Fruit fly (Drosophila melanogaster) Kc167 (cell line): Measurements from ENCODE around the gene CG11596.

Source experiments
- Sin3A ChIP-seq: fragments of >200 bp; optimal IDR thresholded peaks from 2 replicates; lab custom pipeline; 2018; ENCODE audit warnings: missing external identifiers
- h ChIP-seq: fragments of >200 bp; optimal IDR thresholded peaks from 3 replicates; lab custom pipeline; 2018; ENCODE audit warnings: missing external identifiers
- psq ChIP-seq: fragments of >200 bp; optimal IDR thresholded peaks from 2 replicates; lab custom pipeline; 2017; ENCODE audit warnings: missing external identifiers

dm6 chrX:1940020-1940419 lies 12.5 kb downstream of the CG11596 start, which contains the start of the genes CG3857 and CG3587:
- TF ChIP-seq Sin3A (lab: Kevin White, UChicago) (no peak), psq (lab: Kevin White, UChicago) (no peak), h (lab: Kevin White, UChicago) (no peak)
